Worm (Caenorhabditis elegans) whole organism, mixed stage, embryonic: ENCODE data around the gene ndus-8.

ENCODE experiments used
- M03D4.4 ChIP-seq: sonication (generic microtip); optimal IDR thresholded peaks from 2 replicates; lab custom pipeline; 2017; ENCODE audit warnings: mild to moderate bottlenecking, missing genetic modification characterization, missing compliant biosample characterization
- bed-3 ChIP-seq: fragments of 200-800 bp; sonication (Bioruptor generic); optimal IDR thresholded peaks from 3 replicates; lab custom pipeline; 2018; ENCODE audit warnings: mild to moderate bottlenecking, missing genetic modification characterization, moderate library complexity, missing compliant biosample characterization
- blmp-1 ChIP-seq: fragments of 150-350 bp; optimal IDR thresholded peaks from 2 replicates; lab custom pipeline; 2014; ENCODE audit warnings: missing biosample characterization, missing genetic modification characterization
- ceh-39 ChIP-seq: fragments of 150-350 bp; optimal IDR thresholded peaks from 2 replicates; lab custom pipeline; 2014; ENCODE audit warnings: missing biosample characterization, missing genetic modification characterization
- ceh-43 ChIP-seq: fragments of 200-800 bp; sonication (Bioruptor generic); optimal IDR thresholded peaks from 2 replicates; lab custom pipeline; 2018; ENCODE audit warnings: mild to moderate bottlenecking, missing genetic modification characterization, moderate library complexity, missing compliant biosample characterization
- ceh-83 ChIP-seq: fragments of 200-800 bp; sonication (Bioruptor generic); optimal IDR thresholded peaks from 2 replicates; lab custom pipeline; 2018; ENCODE audit warnings: mild to moderate bottlenecking, missing genetic modification characterization, missing compliant biosample characterization
- drap-1 ChIP-seq: fragments of 200-800 bp; sonication (Bioruptor generic); optimal IDR thresholded peaks from 3 replicates; lab custom pipeline; 2018; ENCODE audit warnings: mild to moderate bottlenecking, missing genetic modification characterization, missing compliant biosample characterization
- elt-1 ChIP-seq: sonication (generic microtip); optimal IDR thresholded peaks from 2 replicates; lab custom pipeline; 2017; ENCODE audit warnings: missing genetic modification characterization, mild to moderate bottlenecking, missing compliant biosample characterization, antibody characterized with exemption, moderate library complexity, borderline replicate concordance; ENCODE audit not compliant: insufficient read depth
- elt-3 ChIP-seq: fragments of 150-350 bp; optimal IDR thresholded peaks from 2 replicates; lab custom pipeline; 2014; ENCODE audit warnings: missing biosample characterization, missing genetic modification characterization
- flh-1 ChIP-seq: fragments of 200-800 bp; sonication (Bioruptor generic); optimal IDR thresholded peaks from 2 replicates; lab custom pipeline; 2018; ENCODE audit warnings: mild to moderate bottlenecking, missing genetic modification characterization, moderate library complexity, missing compliant biosample characterization
- ham-2 ChIP-seq: fragments of 200-800 bp; sonication (Bioruptor generic); optimal IDR thresholded peaks from 2 replicates; lab custom pipeline; 2018; ENCODE audit warnings: mild to moderate bottlenecking, missing genetic modification characterization, missing compliant biosample characterization
- lin-13 ChIP-seq: fragments of 150-350 bp; optimal IDR thresholded peaks from 2 replicates; lab custom pipeline; 2014; ENCODE audit warnings: missing biosample characterization, missing genetic modification characterization
- lin-32 ChIP-seq: fragments of 200-800 bp; sonication (Bioruptor generic); optimal IDR thresholded peaks from 2 replicates; lab custom pipeline; 2018; ENCODE audit warnings: mild to moderate bottlenecking, missing genetic modification characterization, missing compliant biosample characterization
- lsy-2 ChIP-seq: fragments of 150-350 bp; optimal IDR thresholded peaks from 2 replicates; lab custom pipeline; 2014; ENCODE audit warnings: missing biosample characterization, missing genetic modification characterization
- mab-5 ChIP-seq: fragments of 150-350 bp; optimal IDR thresholded peaks from 2 replicates; lab custom pipeline; 2014; ENCODE audit warnings: missing biosample characterization, missing genetic modification characterization
- mls-2 ChIP-seq: sonication (generic microtip); optimal IDR thresholded peaks from 2 replicates; lab custom pipeline; 2016; ENCODE audit warnings: mild to moderate bottlenecking, missing genetic modification characterization, moderate library complexity, missing compliant biosample characterization
- nhr-12 ChIP-seq: fragments of 150-350 bp; optimal IDR thresholded peaks from 2 replicates; lab custom pipeline; 2014; ENCODE audit warnings: missing biosample characterization, missing genetic modification characterization
- nhr-2 ChIP-seq: fragments of 150-350 bp; optimal IDR thresholded peaks from 2 replicates; lab custom pipeline; 2014; ENCODE audit warnings: missing biosample characterization, missing genetic modification characterization
- nhr-237 ChIP-seq: fragments of 150-350 bp; optimal IDR thresholded peaks from 2 replicates; lab custom pipeline; 2014; ENCODE audit warnings: missing biosample characterization, missing genetic modification characterization
- nhr-28 ChIP-seq: fragments of 150-350 bp; optimal IDR thresholded peaks from 2 replicates; lab custom pipeline; 2014; ENCODE audit warnings: missing biosample characterization, missing genetic modification characterization
- nhr-76 ChIP-seq: sonication (generic microtip); optimal IDR thresholded peaks from 2 replicates; lab custom pipeline; 2017; ENCODE audit warnings: missing biosample characterization, missing genetic modification characterization
- pha-4 ChIP-seq: fragments of 150-350 bp; optimal IDR thresholded peaks from 2 replicates; lab custom pipeline; 2018; ENCODE audit warnings: missing biosample characterization, missing genetic modification reagents, missing genetic modification characterization
- snpc-4 ChIP-seq: fragments of 150-350 bp; optimal IDR thresholded peaks from 2 replicates; lab custom pipeline; 2014; ENCODE audit warnings: missing biosample characterization, missing genetic modification characterization
- sptf-1 ChIP-seq: sonication (generic microtip); optimal IDR thresholded peaks from 2 replicates; lab custom pipeline; 2017; ENCODE audit warnings: mild to moderate bottlenecking, missing genetic modification characterization, moderate library complexity, missing compliant biosample characterization
- tbx-8 ChIP-seq: fragments of 200-800 bp; sonication (Bioruptor generic); optimal IDR thresholded peaks from 2 replicates; lab custom pipeline; 2018; ENCODE audit warnings: mild to moderate bottlenecking, missing genetic modification characterization, moderate library complexity, missing compliant biosample characterization
- unc-120 ChIP-seq: sonication (generic microtip); optimal IDR thresholded peaks from 2 replicates; lab custom pipeline; 2017; ENCODE audit warnings: missing genetic modification characterization, missing compliant biosample characterization; ENCODE audit not compliant: poor library complexity, severe bottlenecking
- unc-39 ChIP-seq: fragments of 150-350 bp; optimal IDR thresholded peaks from 2 replicates; lab custom pipeline; 2014; ENCODE audit warnings: missing biosample characterization, missing genetic modification characterization
- unc-62 ChIP-seq: fragments of 150-350 bp; optimal IDR thresholded peaks from 2 replicates; lab custom pipeline; 2014; ENCODE audit warnings: missing biosample characterization, missing genetic modification reagents, missing genetic modification characterization
- zip-8 ChIP-seq: fragments of 150-350 bp; optimal IDR thresholded peaks from 2 replicates; lab custom pipeline; 2014; ENCODE audit warnings: missing biosample characterization, missing genetic modification characterization

The ndus-8 gene

DNA sequence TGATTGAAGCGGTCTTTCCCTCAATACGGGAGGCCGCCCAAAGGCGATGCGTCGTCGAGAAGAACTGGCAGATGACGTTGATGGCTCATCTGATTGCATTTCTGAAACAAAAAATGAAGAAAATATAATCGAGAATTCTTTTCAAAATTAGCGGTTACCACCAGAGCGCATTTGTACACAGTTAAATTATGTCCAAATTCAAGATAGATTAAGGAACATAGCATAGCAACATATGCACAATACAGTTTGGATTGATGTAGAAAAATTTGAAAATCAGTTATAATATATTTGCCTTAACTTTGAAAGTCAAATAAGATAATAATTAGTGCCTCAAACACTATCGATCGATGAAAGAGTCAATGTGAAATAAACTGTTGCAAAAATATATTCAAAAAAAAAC is 4.3 kb downstream of the ndus-8 start, which contains the start of gene R151.8:
R151.8 (minus strand) TSS at position 101 of the 400 bp plus-strand sequence.
- no peak for TF ChIP-seq ceh-83 (GFP tag; lab: Kevin White, UChicago)
- TF ChIP-seq lin-32: no peak
- no peak for TF ChIP-seq lsy-2
- no peak for TF ChIP-seq lin-13 (tag; lab: Kevin White, UChicago)
- TF ChIP-seq snpc-4: no peak
- TF ChIP-seq tbx-8 (GFP tag; lab: Kevin White, UChicago): no peak
- no peak for TF ChIP-seq mab-5 (tag; lab: Kevin White, UChicago)
- TF ChIP-seq pha-4 (tag; lab: Kevin White, UChicago): no peak
- no peak for TF ChIP-seq nhr-237 (tag; lab: Kevin White, UChicago)
- no peak for TF ChIP-seq ceh-39 (tag; lab: Kevin White, UChicago)
- TF ChIP-seq elt-1 (tag; lab: Kevin White, UChicago): no peak

DNA sequence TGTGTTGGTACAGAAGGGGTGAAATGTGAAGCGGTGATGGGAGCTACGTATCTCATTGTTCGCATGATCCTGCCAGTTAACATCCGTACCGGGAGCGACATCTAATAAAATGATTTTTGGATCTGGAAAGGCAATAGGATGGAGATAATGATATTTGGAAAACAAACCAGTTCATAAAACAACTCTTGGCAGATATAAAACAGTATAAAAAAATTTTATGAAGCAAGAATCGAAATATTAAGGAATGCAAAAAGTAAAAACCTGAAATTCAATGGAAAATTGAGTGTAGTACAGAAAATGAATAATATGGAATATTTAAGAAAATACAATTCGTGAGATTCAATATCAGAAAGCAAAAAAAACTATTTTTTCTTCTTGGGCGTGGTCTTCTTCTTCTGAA is 7.4 kb downstream of the ndus-8 start, which contains the start of gene hsp-75:
hsp-75 (minus strand) TSS at position 101 of the 400 bp plus-strand sequence.
- TF ChIP-seq unc-62 (GFP tag; lab: Kevin White, UChicago) (no peak), ceh-83 (GFP tag; lab: Kevin White, UChicago) (no peak), nhr-237 (tag; lab: Kevin White, UChicago) (no peak), bed-3 (GFP tag; lab: Kevin White, UChicago) (no peak), nhr-76 (tag; lab: Kevin White, UChicago) (no peak), unc-120 (tag; lab: Kevin White, UChicago) (no peak), lin-13 (tag; lab: Kevin White, UChicago) (no peak)

DNA sequence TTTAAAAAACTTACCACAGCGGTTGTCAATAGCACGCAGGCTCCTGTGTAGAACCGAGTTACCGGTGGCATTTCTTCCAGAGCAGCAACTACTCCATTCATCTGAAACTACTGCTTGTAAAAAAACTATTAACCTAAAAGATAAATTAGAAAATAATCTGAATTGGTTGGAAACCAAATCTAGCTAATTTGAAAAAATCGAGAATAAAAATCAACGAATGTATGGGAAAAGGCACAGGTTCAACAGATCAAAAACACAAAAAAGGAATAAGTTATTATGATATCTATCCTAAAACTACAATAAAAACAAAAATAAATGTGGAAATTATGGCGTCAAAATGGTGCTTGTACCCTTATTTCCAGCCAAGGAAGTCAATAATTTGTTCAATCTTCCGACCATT is 11.0 kb downstream of the ndus-8 start, which contains the start of gene der-2:
der-2 (minus strand) TSS at position 101 of the 400 bp plus-strand sequence.
- TF ChIP-seq unc-120 (tag; lab: Kevin White, UChicago): no peak
- TF ChIP-seq M03D4.4 (tag; lab: Kevin White, UChicago): no peak
- no peak for TF ChIP-seq pha-4 (tag; lab: Kevin White, UChicago)
- TF ChIP-seq ceh-83 (GFP tag; lab: Kevin White, UChicago): no peak
- TF ChIP-seq sptf-1 (tag; lab: Kevin White, UChicago): no peak
- TF ChIP-seq blmp-1 (tag; lab: Kevin White, UChicago): no peak
- TF ChIP-seq ham-2 (GFP tag; lab: Kevin White, UChicago): no peak
- no peak for TF ChIP-seq ceh-43 (GFP tag; lab: Kevin White, UChicago)
- TF ChIP-seq snpc-4: no peak
- TF ChIP-seq nhr-28: no peak
- no peak for TF ChIP-seq flh-1 (GFP tag; lab: Kevin White, UChicago)
- no peak for TF ChIP-seq zip-8
- no peak for TF ChIP-seq elt-3 (tag; lab: Kevin White, UChicago)
- TF ChIP-seq unc-39 (tag; lab: Kevin White, UChicago): no peak
- TF ChIP-seq nhr-12 (tag; lab: Kevin White, UChicago): no peak
- TF ChIP-seq ceh-39 (tag; lab: Kevin White, UChicago): no peak
- TF ChIP-seq elt-1 (tag; lab: Kevin White, UChicago): no peak
- TF ChIP-seq nhr-2 (tag; lab: Kevin White, UChicago): no peak
- TF ChIP-seq, all 35 proteins: peak for 0

DNA sequence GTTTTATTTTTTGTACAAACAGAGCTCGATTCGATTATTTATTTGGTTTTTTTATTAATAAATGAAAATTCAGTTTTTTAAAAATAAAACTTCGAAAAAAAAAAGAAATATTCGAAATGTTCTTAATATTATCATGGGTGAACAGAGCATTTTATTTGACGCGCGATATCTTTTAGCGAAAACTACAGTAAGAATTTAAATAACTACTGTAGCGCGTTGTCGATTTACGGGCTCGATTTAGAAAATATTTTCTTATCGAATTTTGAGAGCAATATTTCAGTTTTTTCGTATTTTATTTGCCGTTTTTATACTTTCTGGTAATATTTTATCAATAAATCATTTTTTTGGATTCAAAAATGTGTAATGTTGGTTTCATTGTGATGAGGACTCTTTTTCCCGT is 12.9 kb downstream of the ndus-8 start:
- TF ChIP-seq ham-2 (GFP tag; lab: Kevin White, UChicago) (no peak), M03D4.4 (tag; lab: Kevin White, UChicago) (no peak), unc-120 (tag; lab: Kevin White, UChicago) (no peak), sptf-1 (tag; lab: Kevin White, UChicago) (no peak), nhr-237 (tag; lab: Kevin White, UChicago) (no peak), elt-1 (tag; lab: Kevin White, UChicago) (no peak), bed-3 (GFP tag; lab: Kevin White, UChicago) (no peak), zip-8 (no peak), mab-5 (tag; lab: Kevin White, UChicago) (no peak), pha-4 (tag; lab: Kevin White, UChicago) (no peak), blmp-1 (tag; lab: Kevin White, UChicago) (no peak), nhr-76 (tag; lab: Kevin White, UChicago) (no peak), mls-2 (tag; lab: Kevin White, UChicago) (no peak), ceh-83 (GFP tag; lab: Kevin White, UChicago) (no peak), ceh-39 (tag; lab: Kevin White, UChicago) (no peak), drap-1 (GFP tag; lab: Kevin White, UChicago) (no peak), lin-32 (no peak), lin-13 (tag; lab: Kevin White, UChicago) (no peak), nhr-28 (no peak)
